Worm (Caenorhabditis elegans): ENCODE measurements around the gene F19G12.4.

DNA sequence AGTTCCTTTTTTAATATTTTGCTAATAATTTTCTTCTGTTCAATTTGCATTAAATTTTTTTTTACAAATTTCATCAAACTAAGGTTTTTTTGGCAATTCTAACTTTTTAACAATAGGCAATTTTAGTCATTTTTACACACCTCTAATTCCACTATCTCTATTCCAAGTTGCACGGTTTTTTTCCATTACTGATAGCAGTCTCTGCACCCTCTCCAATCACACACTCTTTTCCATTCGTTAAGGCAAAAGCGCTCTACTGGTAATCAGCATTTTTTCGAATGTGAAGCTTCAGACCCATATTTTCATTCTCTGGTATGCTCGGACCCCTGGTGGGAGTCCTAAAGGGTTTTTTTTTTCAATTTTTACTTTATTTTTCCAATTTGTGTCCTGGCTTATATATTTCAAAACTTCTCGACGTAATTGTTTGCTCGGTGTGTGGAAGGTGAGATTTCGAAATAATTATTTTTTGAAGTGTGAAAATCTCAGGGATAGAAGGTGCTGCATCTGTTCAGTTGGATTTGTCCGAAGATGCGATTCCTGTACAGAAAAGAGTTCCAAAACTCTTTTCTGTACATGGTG is at the start of gene F19G12.4, which contains the start of gene F19G12.8:
- TF ChIP-seq K12H6.12 (tag; optimal IDR thresholded peaks at IDR 0.05) (no peak), efl-1 (GFP tag; optimal IDR thresholded peaks at IDR 0.05) (no peak), F57A8.1 (GFP tag; optimal IDR thresholded peaks at IDR 0.05) (no peak), madf-6 (GFP tag; IDR thresholded peaks at IDR 0.05) (no peak), lsy-27 (tag; optimal IDR thresholded peaks at IDR 0.05; ENCODE audit: borderline replicate concordance, insufficient read depth) (no peak), let-526 (GFP tag; IDR thresholded peaks at IDR 0.05) (no peak), F23B12.7 (tag; optimal IDR thresholded peaks at IDR 0.05; ENCODE audit: insufficient read depth) (no peak), nhr-90 (tag; optimal IDR thresholded peaks at IDR 0.05) (no peak)
